Fruit fly (Drosophila melanogaster): Measurements from ENCODE around the gene hng3.

Gene hng3

dm6 chr3L:769107-769678 lies 13.9 kb upstream of the hng3 start (continued):
- TF ChIP-seq CG14860 (GFP tag; IDR thresholded peaks at IDR 0.05; ENCODE audit: partially characterized antibody) (peak; percentile 79), CG15479 (GFP tag; optimal IDR thresholded peaks at IDR 0.05) (peak; percentile 71), Hand (GFP tag; optimal IDR thresholded peaks at IDR 0.05) (no peak), inv (GFP tag; IDR thresholded peaks at IDR 0.05; ENCODE audit: partially characterized antibody) (peak; percentile 50; the same call in 1 of the 2 replicates), lilli (GFP tag; optimal IDR thresholded peaks at IDR 0.05) (no peak), CG11695 (GFP tag; IDR thresholded peaks at IDR 0.05) (0 out of 3 replicates have a peak, but pooled peaks have one; percentile 23), CG34224 (GFP tag; IDR thresholded peaks at IDR 0.05; ENCODE audit: partially characterized antibody) (peak; percentile 71), Ada2b (GFP tag; IDR thresholded peaks at IDR 0.05) (no peak), CG13287 (GFP tag; IDR thresholded peaks at IDR 0.05; ENCODE audit: partially characterized antibody) (peak; percentile 53; the same call in 1 of the 2 replicates), nom (GFP tag; optimal IDR thresholded peaks at IDR 0.05) (peak; percentile 8), CG8924 (tag; optimal IDR thresholded peaks at IDR 0.05) (no peak), Scr (GFP tag; IDR thresholded peaks at IDR 0.05; ENCODE audit: partially characterized antibody) (peak; percentile 72), Bgb (GFP tag; IDR thresholded peaks at IDR 0.05; ENCODE audit: partially characterized antibody) (peak; percentile 83), dmrt11E (tag; optimal IDR thresholded peaks at IDR 0.05) (no peak), CG12155 (GFP tag; optimal IDR thresholded peaks at IDR 0.05) (no peak), CG32532 (GFP tag; IDR thresholded peaks at IDR 0.05) (no peak; the same call in 1 of the 2 replicates), Adf1 (GFP tag; IDR thresholded peaks at IDR 0.05) (peak; percentile 19; the same call in 1 of the 2 replicates), Opbp (GFP tag; IDR thresholded peaks at IDR 0.05; ENCODE audit: partially characterized antibody) (peak; percentile 89), nerfin-2 (GFP tag; IDR thresholded peaks at IDR 0.05; ENCODE audit: partially characterized antibody) (peak; percentile 79), Stat92E (GFP tag; optimal IDR thresholded peaks at IDR 0.05) (peak in 1 of 3 experiments; percentile 74), CG6791 (GFP tag; IDR thresholded peaks at IDR 0.05; ENCODE audit: partially characterized antibody) (peak; percentile 92), CG11560 (tag; IDR thresholded peaks at IDR 0.05) (no peak), vnd (GFP tag; IDR thresholded peaks at IDR 0.05; ENCODE audit: partially characterized antibody) (peak; percentile 63), kay (GFP tag; optimal IDR thresholded peaks at IDR 0.05) (no peak), tap (tag; optimal IDR thresholded peaks at IDR 0.05) (peak; percentile 11), CG4707 (GFP tag; optimal IDR thresholded peaks at IDR 0.05) (peak; percentile 0), fd96Cb (tag; optimal IDR thresholded peaks at IDR 0.05) (no peak), Pdp1 (GFP tag; optimal IDR thresholded peaks at IDR 0.05) (peak in 1 of 2 experiments; percentile 28), CG16863 (GFP tag; optimal IDR thresholded peaks at IDR 0.05) (no peak), esg (GFP tag; conservative IDR thresholded peaks at IDR 0.05) (no peak), Ptx1 (GFP tag; IDR thresholded peaks at IDR 0.05) (no peak), CG17829 (tag; optimal IDR thresholded peaks at IDR 0.05) (no peak), Med (GFP tag) (peak; percentile 54), CG5180 (GFP tag; optimal IDR thresholded peaks at IDR 0.05) (no peak), sna (GFP tag; IDR thresholded peaks at IDR 0.05; ENCODE audit: partially characterized antibody) (peak; percentile 49), ato (GFP tag; IDR thresholded peaks at IDR 0.05; ENCODE audit: partially characterized antibody) (peak; percentile 74; the same call in 1 of the 2 replicates), E2f2 (GFP tag; IDR thresholded peaks at IDR 0.05) (peak; percentile 21; the same call in 1 of the 2 replicates), pan (optimal IDR thresholded peaks at IDR 0.05) (no peak), pan (GFP tag; optimal IDR thresholded peaks at IDR 0.05 in 1 of 2, IDR thresholded peaks at IDR 0.05 in 1 of 2) (no peak), Dip2 (GFP tag; IDR thresholded peaks at IDR 0.05) (no peak), CG7963 (GFP tag; IDR thresholded peaks at IDR 0.05; ENCODE audit: partially characterized antibody) (peak; percentile 77; the same call in 2 of the 3 replicates), Rfx (GFP tag; IDR thresholded peaks at IDR 0.05) (0 out of 2 replicates have a peak, but pooled peaks have one; percentile 7), CG16813 (GFP tag; IDR thresholded peaks at IDR 0.05; ENCODE audit: partially characterized antibody) (peak; percentile 87)

All from whole organism, embryonic.